Worm (Caenorhabditis elegans) whole organism, L4 larva: ENCODE data around the gene H35B03.1.

Experiments used
- dpl-1 ChIP-seq: fragments of 150-350 bp; optimal IDR thresholded peaks from 2 replicates; lab custom pipeline; 2014; ENCODE audit warnings: missing biosample characterization, missing genetic modification reagents, missing genetic modification characterization
- lim-7 ChIP-seq: fragments of 200-800 bp; sonication (Bioruptor generic); IDR thresholded peaks from 2 replicates; pipeline ENCODE4 v1.3.6; 2022; ENCODE audit warnings: missing genetic modification characterization, missing compliant biosample characterization
- unc-130 ChIP-seq: sonication (generic microtip); optimal IDR thresholded peaks from 2 replicates; lab custom pipeline; 2016; ENCODE audit warnings: missing genetic modification reagents, missing genetic modification characterization, missing compliant biosample characterization

DNA sequence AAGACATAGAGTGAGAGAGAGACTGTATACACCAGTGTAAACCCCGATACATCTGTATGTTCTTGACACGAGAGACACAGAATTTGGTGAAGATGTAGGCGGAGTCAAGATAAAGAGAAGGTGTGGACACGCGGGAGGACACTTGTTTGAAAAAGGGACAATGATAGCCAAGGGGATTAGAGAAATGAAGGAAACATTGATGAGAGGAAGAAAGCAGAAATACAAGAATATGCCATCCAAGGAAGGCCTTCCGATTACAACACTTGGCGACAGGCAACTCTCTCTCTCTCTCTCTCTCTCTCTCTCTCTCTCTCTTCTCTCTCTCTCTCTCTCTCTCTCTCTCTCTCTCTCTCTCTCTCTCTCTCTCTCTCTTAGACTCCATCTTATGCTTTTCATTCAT is 18.8 kb upstream of the H35B03.1 start:
- TF ChIP-seq unc-130 (GFP tag; lab: Kevin White, UChicago) (no peak), lim-7 (GFP tag; lab: Robert Waterston, UW) (no peak), dpl-1 (no peak)
